Worm (Caenorhabditis elegans): ENCODE results near the gene dsl-6.

- TF ChIP-seq med-1 (GFP tag; optimal IDR thresholded peaks at IDR 0.05; ENCODE audit: insufficient read depth) (no peak), ztf-23 (GFP tag; IDR thresholded peaks at IDR 0.05) (no peak), flt-1 (GFP tag; IDR thresholded peaks at IDR 0.05) (no peak), ref-1 (GFP tag; conservative IDR thresholded peaks at IDR 0.05) (no peak), tab-1 (GFP tag; IDR thresholded peaks at IDR 0.05) (no peak), cog-1 (tag; optimal IDR thresholded peaks at IDR 0.05) (no peak), klf-2 (GFP tag; conservative IDR thresholded peaks at IDR 0.05) (no peak)
Observed at ce11 chrIV:11363806-11364562, 34.1 kb downstream of the dsl-6 start.

All from whole organism, midembryonic.